Worm (Caenorhabditis elegans) whole organism, late embryonic: ENCODE results near the gene mrpl-44.

Source experiments
- nhr-11 ChIP-seq: fragments of 150-350 bp; optimal IDR thresholded peaks from 2 replicates; lab custom pipeline; 2014; ENCODE audit warnings: missing biosample characterization, missing genetic modification characterization
- pha-4 ChIP-seq: fragments of 150-350 bp; optimal IDR thresholded peaks from 2 replicates; lab custom pipeline; 2018; ENCODE audit warnings: missing biosample characterization, missing genetic modification reagents, missing genetic modification characterization

DNA sequence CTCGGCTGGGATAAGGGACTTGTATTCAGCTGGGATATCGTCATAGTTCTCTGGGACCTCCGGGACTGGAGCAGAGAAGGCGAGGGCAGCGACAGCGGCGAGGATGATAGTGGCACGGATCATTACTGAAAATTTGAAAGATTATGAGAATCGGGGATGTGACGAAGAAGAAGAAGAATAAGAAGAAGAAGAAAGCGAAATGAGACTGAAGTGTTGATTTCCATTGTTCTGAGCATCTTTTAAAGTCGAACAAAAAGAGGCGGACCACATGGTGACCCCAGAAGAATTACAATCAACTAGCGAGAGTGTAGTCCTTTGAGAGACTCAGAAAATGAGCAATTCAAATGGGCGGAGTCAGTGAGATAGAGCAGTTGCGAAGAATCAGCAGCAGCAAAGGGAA is 8.1 kb downstream of the mrpl-44 start, which contains the start of gene far-1:
- TF ChIP-seq nhr-11 (tag; lab: Kevin White, UChicago), result no peak
- TF ChIP-seq pha-4 (tag; lab: Kevin White, UChicago), result no peak
